Worm (Caenorhabditis elegans) whole organism, L4 larva: ENCODE results near the gene C17C3.3.

Experiments
- T26A8.4 ChIP-seq: fragments of 200-800 bp; sonication (Bioruptor generic); IDR thresholded peaks from 2 replicates; pipeline ENCODE4 v1.3.6; 2022; ENCODE audit warnings: missing genetic modification characterization, missing compliant biosample characterization
- daf-16 ChIP-seq, 3 experiments: sonication (generic microtip); optimal IDR thresholded peaks; 2 replicates each; lab custom pipeline; 2016 to 2017; ENCODE audit warnings: missing genetic modification characterization in 3 of 3, missing genetic modification reagents in 3 of 3, mild to moderate bottlenecking in 2 of 3, missing compliant biosample characterization in 2 of 3, missing biosample characterization in 1 of 3, moderate library complexity in 1 of 3
- pqm-1 ChIP-seq: sonication (generic microtip); optimal IDR thresholded peaks from 2 replicates; lab custom pipeline; 2017; ENCODE audit warnings: missing biosample characterization, missing genetic modification characterization

DNA sequence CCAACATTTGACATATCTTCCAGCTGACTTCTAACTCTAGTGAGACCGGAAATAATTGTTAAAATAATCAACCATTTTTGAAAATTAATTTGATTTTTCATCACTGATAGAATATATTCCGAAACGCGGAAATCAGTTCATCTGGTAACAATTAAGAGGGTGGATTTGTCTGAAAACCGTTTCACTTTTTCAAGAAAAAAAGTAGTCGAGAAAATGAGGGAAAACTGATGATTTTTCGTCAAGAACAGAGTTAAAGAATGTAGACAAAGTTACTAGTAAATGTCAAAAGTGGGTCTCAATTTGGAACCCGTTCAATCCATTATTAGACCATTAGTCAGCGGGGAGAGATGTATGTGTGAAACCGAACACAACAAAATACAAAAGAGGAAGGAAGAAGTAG is 41.7 kb downstream of the C17C3.3 start, which contains the start of gene C17G10.6:
- TF ChIP-seq T26A8.4 (GFP tag; lab: Robert Waterston, UW) (no peak), daf-16 (GFP tag; optimal IDR thresholded peaks at IDR 0.05; lab: Kevin White, UChicago) (no peak), daf-16 (tag; optimal IDR thresholded peaks at IDR 0.05; lab: Kevin White, UChicago) (no peak), pqm-1 (tag; lab: Kevin White, UChicago) (no peak)
